Fruit fly (Drosophila melanogaster): ENCODE data around the gene CG31021.

dm6 chr3R:30563260-30564080 lies 38.5 kb upstream of the CG31021 start:
- TF ChIP-seq fkh (GFP tag; optimal IDR thresholded peaks at IDR 0.05), result peak; percentile 54
- TF ChIP-seq achi (GFP tag; optimal IDR thresholded peaks at IDR 0.05), result no peak
- no peak for TF ChIP-seq CG3032 (tag; optimal IDR thresholded peaks at IDR 0.05)

All from whole organism, prepupa.